Fruit fly (Drosophila melanogaster) whole organism: ENCODE measurements around the gene Obp19d.

Source experiments
- CG8478 ChIP-seq: fragments of >200 bp; optimal IDR thresholded peaks from 2 replicates; lab custom pipeline; 2018; ENCODE audit warnings: inconsistent platforms
- usp ChIP-seq: fragments of >200 bp; optimal IDR thresholded peaks from 2 replicates; lab custom pipeline; 2017; ENCODE audit warnings: missing biosample characterization, missing genetic modification characterization, mixed read lengths

DNA sequence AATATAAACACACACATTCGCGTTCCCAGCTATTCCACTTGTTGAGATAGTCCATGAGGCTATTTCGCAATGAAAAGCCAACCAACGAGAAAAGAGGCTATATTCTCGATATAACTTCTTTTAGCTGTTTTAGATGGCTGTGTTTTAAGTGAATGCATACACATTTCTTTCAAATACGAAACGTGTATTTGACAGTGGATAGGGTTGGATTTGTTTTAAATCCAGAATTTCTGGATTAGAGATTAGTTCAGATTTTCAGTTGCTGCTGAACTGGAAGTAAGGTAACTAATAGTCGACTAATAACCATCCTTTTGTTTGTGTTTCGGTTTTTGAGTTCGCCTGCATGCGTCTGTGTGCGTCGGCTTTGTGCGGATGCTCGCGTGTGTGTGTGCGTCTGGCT lies 3.7 kb downstream of the Obp19d start:
- TF ChIP-seq CG8478 (lab: Kevin White, UChicago) (no peak), usp (GFP tag; lab: Kevin White, UChicago) (no peak)
